Worm (Caenorhabditis elegans) whole organism, L3 larva: ENCODE results near the gene Y67A10A.7.

Experiments
- aly-2 ChIP-seq: fragments of 150-350 bp; optimal IDR thresholded peaks from 2 replicates; lab custom pipeline; 2014; ENCODE audit warnings: missing biosample characterization, missing genetic modification characterization
- ceh-16 ChIP-seq: sonication (generic microtip); optimal IDR thresholded peaks from 2 replicates; lab custom pipeline; 2017; ENCODE audit warnings: missing biosample characterization, missing genetic modification characterization
- ceh-28 ChIP-seq: fragments of 150-350 bp; optimal IDR thresholded peaks from 2 replicates; lab custom pipeline; 2014; ENCODE audit warnings: missing biosample characterization, missing genetic modification reagents, missing genetic modification characterization
- ceh-82 ChIP-seq: fragments of 150-350 bp; optimal IDR thresholded peaks from 2 replicates; lab custom pipeline; 2014; ENCODE audit warnings: missing biosample characterization, missing genetic modification characterization
- elt-3 ChIP-seq, 3 experiments: fragments of 150-350 bp in 1 of 3; sonication (generic microtip) in 2 of 3; optimal IDR thresholded peaks; 2 replicates in 2 of 3; 4 replicates in 1 of 3; lab custom pipeline; 2014 to 2017; ENCODE audit warnings: missing biosample characterization in 3 of 3, missing genetic modification characterization in 3 of 3
- lin-39 ChIP-seq: fragments of 150-350 bp; optimal IDR thresholded peaks from 2 replicates; lab custom pipeline; 2018; ENCODE audit warnings: missing biosample characterization, missing genetic modification reagents, missing genetic modification characterization
- mml-1 ChIP-seq: fragments of 150-350 bp; sonication (generic microtip); optimal IDR thresholded peaks from 3 replicates; lab custom pipeline; 2014; ENCODE audit warnings: missing biosample characterization, missing genetic modification characterization
- nhr-12 ChIP-seq: fragments of 150-350 bp; optimal IDR thresholded peaks from 2 replicates; lab custom pipeline; 2014; ENCODE audit warnings: missing biosample characterization, missing genetic modification characterization
- nhr-43 ChIP-seq: sonication (generic microtip); optimal IDR thresholded peaks from 2 replicates; lab custom pipeline; 2016; ENCODE audit warnings: mild to moderate bottlenecking, missing genetic modification characterization, missing compliant biosample characterization; ENCODE audit not compliant: poor library complexity, severe bottlenecking
- nhr-76 ChIP-seq: fragments of 150-350 bp; sonication (generic microtip); optimal IDR thresholded peaks from 5 replicates; lab custom pipeline; 2014; ENCODE audit warnings: missing biosample characterization, missing genetic modification characterization
- pha-4 ChIP-seq: fragments of 150-350 bp; optimal IDR thresholded peaks from 2 replicates; lab custom pipeline; 2014; ENCODE audit warnings: missing biosample characterization, missing genetic modification reagents, missing genetic modification characterization
- snpc-4 ChIP-seq: fragments of 150-350 bp; optimal IDR thresholded peaks from 2 replicates; lab custom pipeline; 2014; ENCODE audit warnings: missing biosample characterization, missing genetic modification characterization
- unc-39 ChIP-seq: sonication (generic microtip); optimal IDR thresholded peaks from 4 replicates; lab custom pipeline; 2017; ENCODE audit warnings: missing biosample characterization, missing genetic modification characterization

DNA sequence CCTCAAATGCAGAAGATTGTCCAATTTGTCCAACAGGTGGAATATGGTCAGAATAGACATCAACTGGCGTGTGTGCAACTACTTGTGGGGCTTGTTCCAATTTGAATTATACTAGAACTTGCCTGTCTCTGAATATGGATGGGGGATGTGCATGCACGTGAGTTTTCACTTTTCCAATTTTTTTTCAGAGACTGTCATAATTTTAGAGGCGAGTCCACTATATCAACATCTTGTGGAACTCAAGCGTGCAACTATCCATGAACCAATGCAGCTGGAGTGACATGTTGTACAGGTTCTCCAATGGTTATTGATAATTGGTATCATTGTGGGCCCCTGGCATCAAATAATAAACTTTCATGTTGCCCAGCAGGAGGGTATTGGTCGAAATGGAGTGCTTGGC, 36.2 kb upstream of the Y67A10A.7 start, which contains the start of gene Y67A10A.2:
- TF ChIP-seq ceh-82 (tag; lab: Kevin White, UChicago) (no peak), pha-4 (no peak), snpc-4 (no peak), nhr-12 (no peak), ceh-16 (tag; lab: Kevin White, UChicago) (no peak), nhr-43 (tag; lab: Kevin White, UChicago) (no peak), mml-1 (tag; lab: Kevin White, UChicago) (no peak), lin-39 (no peak), ceh-28 (no peak), nhr-76 (tag; lab: Kevin White, UChicago) (no peak), unc-39 (tag; lab: Kevin White, UChicago) (no peak), elt-3 (tag; optimal IDR thresholded peaks at IDR 0.05; lab: Kevin White, UChicago) (no peak), aly-2 (tag; lab: Kevin White, UChicago) (no peak)
